Worm (Caenorhabditis elegans) whole organism, dauer: ENCODE data around the gene set-14.

Experiments
- unc-62 ChIP-seq: sonication (generic microtip); optimal IDR thresholded peaks from 2 replicates; lab custom pipeline; 2017; ENCODE audit warnings: missing biosample characterization, missing genetic modification reagents, missing genetic modification characterization

Gene set-14

ce11 chrII:10755455-10755854 is 40.6 kb downstream of the set-14 start:
- TF ChIP-seq unc-62 (GFP tag; lab: Kevin White, UChicago): no peak

ce11 chrII:10753694-10754093 is 42.4 kb downstream of the set-14 start:
- no peak for TF ChIP-seq unc-62 (GFP tag; lab: Kevin White, UChicago)

DNA sequence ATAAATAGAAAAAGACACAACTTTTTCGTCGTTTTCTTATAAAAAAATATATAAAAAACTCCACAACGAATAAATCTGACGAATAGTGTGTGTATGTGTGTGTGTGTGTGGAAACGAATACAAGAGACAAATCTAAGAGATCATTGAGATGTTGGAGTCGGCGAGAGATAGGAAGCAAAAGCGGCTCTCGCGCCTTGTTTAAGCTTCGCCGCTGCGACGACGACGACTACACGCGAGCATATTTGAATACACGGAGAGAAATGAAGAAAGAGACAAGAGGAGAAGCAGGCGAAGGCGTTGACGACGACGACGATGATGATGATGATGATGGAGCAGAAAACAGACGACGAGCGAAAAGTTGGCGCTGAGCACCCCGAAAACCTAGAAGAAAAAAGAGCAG is 51.3 kb downstream of the set-14 start:
- no peak for TF ChIP-seq unc-62 (GFP tag; lab: Kevin White, UChicago)
